Worm (Caenorhabditis elegans) whole organism, L4/young adult: Measurements from ENCODE around the gene str-229.

Experiments
- W03F9.2 ChIP-seq: fragments of 150-350 bp; optimal IDR thresholded peaks from 2 replicates; lab custom pipeline; 2014; ENCODE audit warnings: missing biosample characterization, missing genetic modification characterization
- him-1 ChIP-seq: sonication (generic microtip); optimal IDR thresholded peaks from 2 replicates; lab custom pipeline; 2016; ENCODE audit warnings: missing genotype, missing genetic modification reagents, missing genetic modification characterization, missing compliant biosample characterization

- TF ChIP-seq W03F9.2 (tag; lab: Kevin White, UChicago) (no peak), him-1 (tag; lab: Kevin White, UChicago) (no peak)
These were observed 3.5 kb upstream of the str-229 start, which contains the start of gene nhr-156 for ce11 chrV:3905841-3906240.
